Worm (Caenorhabditis elegans): ENCODE measurements around the gene ZK643.5.

Gene ZK643.5

ce11 chrIII:8922061-8922460 lies 33.9 kb downstream of the ZK643.5 start (continued):
- no peak for TF ChIP-seq mab-5 (tag; optimal IDR thresholded peaks at IDR 0.05)
- no peak for TF ChIP-seq sma-3 (GFP tag; optimal IDR thresholded peaks at IDR 0.05)
- no peak for TF ChIP-seq unc-39 (tag; optimal IDR thresholded peaks at IDR 0.05)
- TF ChIP-seq nhr-10 (tag; optimal IDR thresholded peaks at IDR 0.05) = no peak
- TF ChIP-seq ZK546.5 (tag; optimal IDR thresholded peaks at IDR 0.05) = no peak
- TF ChIP-seq zag-1 (tag; optimal IDR thresholded peaks at IDR 0.05) = no peak
- TF ChIP-seq ztf-1 (GFP tag; conservative IDR thresholded peaks at IDR 0.05) = no peak
- TF ChIP-seq blmp-1 (tag; optimal IDR thresholded peaks at IDR 0.05; ENCODE audit: insufficient read depth) = no peak

ce11 chrIII:8919784-8920183 lies 36.2 kb downstream of the ZK643.5 start, which contains the start of gene ZK637.15:
Gene ZK637.15, plus strand, starts transcription at chrIII:8920084.
- TF ChIP-seq alr-1 (tag; optimal IDR thresholded peaks at IDR 0.05) (no peak), nhr-12 (tag; optimal IDR thresholded peaks at IDR 0.05) (no peak), lin-11 (tag; optimal IDR thresholded peaks at IDR 0.05) (no peak), Y55F3AM.14 (GFP tag; optimal IDR thresholded peaks at IDR 0.05) (no peak), lin-39 (tag; optimal IDR thresholded peaks at IDR 0.05) (no peak), skn-1 (tag; optimal IDR thresholded peaks at IDR 0.05) (no peak), elt-3 (tag; optimal IDR thresholded peaks at IDR 0.05) (no peak), ceh-16 (tag; optimal IDR thresholded peaks at IDR 0.05) (no peak), snpc-4 (tag; optimal IDR thresholded peaks at IDR 0.05) (no peak), nhr-21 (tag; optimal IDR thresholded peaks at IDR 0.05) (no peak), nhr-237 (tag; optimal IDR thresholded peaks at IDR 0.05) (no peak), blmp-1 (tag; optimal IDR thresholded peaks at IDR 0.05; ENCODE audit: insufficient read depth) (no peak), sma-9 (GFP tag; optimal IDR thresholded peaks at IDR 0.05) (no peak), sma-9 (tag; optimal IDR thresholded peaks at IDR 0.05) (no peak), aly-2 (tag; optimal IDR thresholded peaks at IDR 0.05) (no peak), mab-5 (tag; optimal IDR thresholded peaks at IDR 0.05) (no peak), ztf-11 (tag; optimal IDR thresholded peaks at IDR 0.05) (no peak), nhr-25 (tag; optimal IDR thresholded peaks at IDR 0.05) (no peak), lin-13 (GFP tag; optimal IDR thresholded peaks at IDR 0.05) (no peak)

- TF ChIP-seq egl-27 (tag; optimal IDR thresholded peaks at IDR 0.05) (no peak), nhr-21 (tag; optimal IDR thresholded peaks at IDR 0.05) (no peak), lsy-2 (tag; optimal IDR thresholded peaks at IDR 0.05) (no peak), nhr-10 (tag; optimal IDR thresholded peaks at IDR 0.05) (no peak), ceh-82 (tag; optimal IDR thresholded peaks at IDR 0.05) (no peak)
Observed at ce11 chrIII:8917879-8918381, 38.1 kb downstream of the ZK643.5 start, which contains the start of gene cdc-25.3. Gene cdc-25.3, minus strand, starts transcription at chrIII:8917929.

ce11 chrIII:8913469-8913868 lies 42.5 kb downstream of the ZK643.5 start, which contains the start of gene trxr-2:
Gene trxr-2, plus strand, starts transcription at chrIII:8913769.
- TF ChIP-seq mdl-1 (tag; optimal IDR thresholded peaks at IDR 0.05) (no peak), ztf-4 (tag; optimal IDR thresholded peaks at IDR 0.05) (no peak), aly-2 (tag; optimal IDR thresholded peaks at IDR 0.05) (no peak), nhr-12 (tag; optimal IDR thresholded peaks at IDR 0.05) (no peak), mbf-1 (tag; optimal IDR thresholded peaks at IDR 0.05) (no peak), lsy-2 (tag; optimal IDR thresholded peaks at IDR 0.05) (no peak), ama-1 (optimal IDR thresholded peaks at IDR 0.05) (no peak), unc-55 (GFP tag; optimal IDR thresholded peaks at IDR 0.05) (no peak), snpc-4 (tag; optimal IDR thresholded peaks at IDR 0.05) (no peak)

- TF ChIP-seq lsy-2 (tag; optimal IDR thresholded peaks at IDR 0.05) (peak in 1 of 2 experiments; percentile 24), unc-39 (tag; optimal IDR thresholded peaks at IDR 0.05) (no peak)
Observed at ce11 chrIII:8911598-8912194, 44.3 kb downstream of the ZK643.5 start, which contains the start of gene tpk-1. Gene tpk-1, plus strand, starts transcription at chrIII:8912144.

ce11 chrIII:8910139-8910538 lies 45.9 kb downstream of the ZK643.5 start:
- TF ChIP-seq unc-39 (tag; optimal IDR thresholded peaks at IDR 0.05) = no peak
- TF ChIP-seq nhr-25 (tag; optimal IDR thresholded peaks at IDR 0.05) = no peak
- TF ChIP-seq dmd-4 (tag; optimal IDR thresholded peaks at IDR 0.05) = no peak
- TF ChIP-seq mbf-1 (tag; optimal IDR thresholded peaks at IDR 0.05) = no peak
- TF ChIP-seq lin-39 (tag; optimal IDR thresholded peaks at IDR 0.05) = no peak
- no peak for TF ChIP-seq unc-62 (GFP tag; optimal IDR thresholded peaks at IDR 0.05)

Measured in whole organism, L2 larva.